Fruit fly (Drosophila melanogaster) whole organism, larva: ENCODE measurements around the gene CG1074.
A peak's percentile ranks its signal among the peaks of the same experiment; 100 is the strongest.

ENCODE experiments used
- noc ChIP-seq: fragments of 200-800 bp; sonication (Bioruptor generic); optimal IDR thresholded peaks from 3 replicates; lab custom pipeline; 2019; ENCODE audit warnings: missing biosample characterization, mild to moderate bottlenecking, missing genetic modification characterization, moderate library complexity

The CG1074 gene

DNA sequence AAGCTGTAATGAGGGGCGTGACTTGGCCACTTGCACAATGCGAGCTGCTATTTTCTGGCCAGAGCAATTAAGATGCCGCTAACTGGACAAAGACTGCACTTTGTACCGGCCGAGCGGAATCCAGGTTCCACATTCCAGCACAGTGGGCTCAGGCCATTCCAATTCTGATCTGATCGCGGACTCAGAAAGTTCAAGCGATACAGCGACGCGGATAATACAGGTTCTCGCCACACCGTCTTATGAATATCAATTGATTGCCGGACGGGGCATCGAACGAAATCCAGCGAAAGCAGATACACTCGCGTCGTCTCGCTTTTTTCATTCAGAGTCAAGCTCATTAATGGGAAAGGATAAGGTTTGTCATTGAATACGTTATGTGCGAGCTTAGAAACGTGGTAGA lies 35.2 kb downstream of the CG1074 start:
- no peak for TF ChIP-seq noc (tag; lab: Kevin White, UChicago)

- TF ChIP-seq noc (tag; lab: Kevin White, UChicago), result no peak
Measured at dm6 chr3R:4470695-4471046, 36.9 kb downstream of the CG1074 start.

dm6 chr3R:4471047-4471751 lies 37.4 kb downstream of the CG1074 start:
- peak; percentile 57 for TF ChIP-seq noc (tag; lab: Kevin White, UChicago)

dm6 chr3R:4471846-4472693 lies 38.3 kb downstream of the CG1074 start:
- no peak for TF ChIP-seq noc (tag; lab: Kevin White, UChicago)

dm6 chr3R:4472694-4472975 lies 38.9 kb downstream of the CG1074 start:
- TF ChIP-seq noc (tag; lab: Kevin White, UChicago), result no peak

dm6 chr3R:4475378-4475777 lies 41.6 kb downstream of the CG1074 start:
- no peak for TF ChIP-seq noc (tag; lab: Kevin White, UChicago)

- no peak for TF ChIP-seq noc (tag; lab: Kevin White, UChicago)
Measured at dm6 chr3R:4476004-4476403, 42.2 kb downstream of the CG1074 start.

DNA sequence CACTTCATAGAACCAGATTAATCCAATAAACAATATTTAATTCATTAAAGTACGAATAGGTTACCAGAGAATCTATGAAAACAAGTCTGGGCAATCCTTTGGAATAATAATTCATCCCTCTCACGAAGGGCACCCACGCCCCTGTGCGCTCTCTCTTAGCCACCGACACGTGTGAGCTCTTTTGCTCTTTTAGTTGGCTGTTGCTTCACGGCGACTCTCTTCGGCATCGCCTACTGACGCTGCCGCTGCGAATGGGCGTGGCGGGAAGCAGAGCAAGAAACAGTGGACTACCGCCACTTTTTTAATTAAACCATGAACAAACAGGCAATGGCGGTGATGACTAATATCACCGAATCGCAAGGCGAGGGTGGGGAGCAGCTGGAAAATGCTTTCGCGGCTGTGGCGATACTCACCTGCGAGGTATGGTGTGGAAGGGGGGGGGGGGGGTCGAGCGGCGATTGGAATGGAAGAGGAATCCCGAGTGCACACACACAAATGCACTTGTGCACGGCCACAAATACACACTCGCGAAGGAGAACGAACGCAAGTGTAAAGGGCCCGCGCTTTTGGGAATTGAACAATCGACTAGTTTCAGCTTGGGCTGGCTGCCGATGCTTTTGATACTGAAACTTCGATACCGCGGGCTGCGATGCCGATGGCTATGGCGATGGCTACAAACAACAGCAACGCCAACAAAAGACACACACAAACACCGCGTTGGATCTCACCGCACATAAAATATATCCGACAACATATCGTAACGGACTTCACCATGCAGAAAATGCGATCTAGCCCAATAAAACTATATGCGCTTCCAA lies 44.7 kb downstream of the CG1074 start:
- peak; percentile 59 for TF ChIP-seq noc (tag; lab: Kevin White, UChicago)

dm6 chr3R:4479038-4479988 lies 45.5 kb downstream of the CG1074 start, which contains the start of gene CG31523:
Gene CG31523 (minus strand): TSS chr3R:4479207.
- TF ChIP-seq noc (tag; lab: Kevin White, UChicago), result no peak

dm6 chr3R:4480512-4480911 lies 46.7 kb downstream of the CG1074 start, which contains the start of gene sac:
Gene sac (plus strand): TSS chr3R:4480812.
- TF ChIP-seq noc (tag; lab: Kevin White, UChicago), result no peak

- no peak for TF ChIP-seq noc (tag; lab: Kevin White, UChicago)
Measured at dm6 chr3R:4484999-4485398, 51.2 kb downstream of the CG1074 start, which contains the start of gene Fip1. Gene Fip1 (plus strand): TSS chr3R:4485008.
